Fruit fly (Drosophila melanogaster) S2 (cell line): ENCODE measurements around the gene CG12729.

Experiments used
- CG8478 ChIP-seq: fragments of >200 bp; optimal IDR thresholded peaks from 2 replicates; lab custom pipeline; 2018
- CTCF ChIP-seq, 2 experiments: fragments of >200 bp; optimal IDR thresholded peaks; 2 replicates each; lab custom pipeline; 2018

- no peak for TF ChIP-seq CTCF (optimal IDR thresholded peaks at IDR 0.05; lab: Kevin White, UChicago)
- TF ChIP-seq CG8478: no peak
Observed at dm6 chrX:5866095-5866494, 21.0 kb downstream of the CG12729 start.
